Worm (Caenorhabditis elegans): Measurements from ENCODE around the gene ZK899.6.
A peak's percentile ranks its signal among the peaks of the same experiment; 100 is the strongest.

ZK899.6 gene

DNA sequence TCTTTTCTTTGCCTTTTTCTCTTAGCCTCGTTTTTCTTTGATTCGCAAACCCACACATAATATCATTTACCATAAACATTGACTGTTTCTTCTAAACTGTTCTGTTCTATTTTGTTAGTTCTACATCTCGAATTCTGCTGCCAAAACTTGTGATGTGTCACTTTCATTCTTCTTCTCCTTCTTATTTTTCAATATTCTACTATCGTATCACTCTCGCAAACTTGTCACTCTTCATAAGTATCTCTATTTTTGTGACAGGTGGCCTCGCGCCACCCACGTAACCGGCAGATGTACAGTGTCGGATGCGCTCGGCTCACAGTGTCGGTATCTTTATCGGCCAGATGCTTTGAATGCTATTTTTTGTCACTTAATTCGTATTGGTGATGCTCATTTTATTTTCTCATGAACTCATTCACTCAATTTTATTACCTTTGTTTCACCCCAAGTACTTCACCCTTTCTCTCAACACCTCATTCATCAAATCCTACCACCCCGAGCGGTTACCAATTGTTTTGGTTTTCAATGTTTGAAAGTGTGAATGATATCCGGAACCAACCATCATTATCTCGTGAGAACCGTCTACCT is 45.4 kb downstream of the ZK899.6 start:
- no peak for TF ChIP-seq elt-1 (tag; optimal IDR thresholded peaks at IDR 0.05)
- no peak for TF ChIP-seq R02D3.7 (tag; optimal IDR thresholded peaks at IDR 0.05)
- peak; percentile 38 for TF ChIP-seq blmp-1 (tag; optimal IDR thresholded peaks at IDR 0.05; ENCODE audit: insufficient read depth)
- peak; percentile 18 for TF ChIP-seq nhr-25 (tag; optimal IDR thresholded peaks at IDR 0.05)
- no peak for TF ChIP-seq nhr-12 (tag; optimal IDR thresholded peaks at IDR 0.05)

DNA sequence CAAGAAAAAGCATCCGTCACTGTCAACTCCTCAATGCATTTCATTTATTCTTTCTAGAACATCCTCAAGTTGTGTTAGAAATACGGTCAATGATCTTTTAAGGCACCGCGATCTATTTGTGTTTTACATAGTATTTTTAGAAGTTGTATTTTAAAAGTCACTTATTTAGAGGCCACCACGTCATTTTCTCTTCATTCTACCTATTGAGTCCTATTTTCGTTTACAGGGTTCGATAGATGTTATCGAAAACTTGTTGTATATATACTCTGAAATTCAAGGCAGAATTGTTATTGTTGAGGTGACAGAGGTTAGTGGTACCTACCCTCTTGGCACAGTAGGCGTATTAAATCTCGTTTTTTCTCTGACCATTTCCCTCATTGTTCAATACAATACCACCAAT is 46.4 kb downstream of the ZK899.6 start:
- no peak for TF ChIP-seq F13H6.1 (tag; optimal IDR thresholded peaks at IDR 0.05)
- no peak for TF ChIP-seq ztf-11 (tag; optimal IDR thresholded peaks at IDR 0.05)
- TF ChIP-seq sma-9 (GFP tag; optimal IDR thresholded peaks at IDR 0.05), result no peak
- no peak for TF ChIP-seq sma-9 (tag; optimal IDR thresholded peaks at IDR 0.05)
- TF ChIP-seq ceh-16 (tag; optimal IDR thresholded peaks at IDR 0.05), result no peak
- no peak for TF ChIP-seq C34F6.9 (tag; optimal IDR thresholded peaks at IDR 0.05)
- TF ChIP-seq lin-11 (tag; optimal IDR thresholded peaks at IDR 0.05), result no peak
- no peak for TF ChIP-seq nhr-129 (tag; optimal IDR thresholded peaks at IDR 0.05)
- TF ChIP-seq nhr-12 (tag; optimal IDR thresholded peaks at IDR 0.05), result no peak
- TF ChIP-seq zag-1 (tag; optimal IDR thresholded peaks at IDR 0.05), result no peak

DNA sequence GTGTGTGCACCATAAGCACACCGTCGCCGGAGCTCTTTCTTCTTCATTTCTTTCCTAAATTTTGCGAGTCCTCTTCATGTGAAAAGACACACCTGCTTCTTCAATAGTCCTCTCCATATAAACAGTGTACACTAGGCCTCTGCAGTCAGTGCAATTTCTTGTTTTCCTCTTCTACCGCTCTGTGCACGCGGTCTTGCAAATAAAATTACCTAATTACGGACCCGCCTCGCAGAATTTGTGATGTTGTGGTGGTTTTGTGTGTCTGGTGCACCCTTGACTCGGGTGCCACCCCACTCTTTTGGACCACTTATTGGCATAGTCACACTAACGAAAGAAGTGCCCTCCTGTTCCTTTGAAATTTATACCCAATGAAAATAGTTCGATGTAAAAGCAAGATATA is 46.8 kb downstream of the ZK899.6 start:
- TF ChIP-seq fos-1 (tag; optimal IDR thresholded peaks at IDR 0.05) (no peak), sma-3 (GFP tag; optimal IDR thresholded peaks at IDR 0.05) (no peak), nhr-10 (tag; optimal IDR thresholded peaks at IDR 0.05) (no peak), ztf-1 (GFP tag; conservative IDR thresholded peaks at IDR 0.05) (no peak), ZK546.5 (tag; optimal IDR thresholded peaks at IDR 0.05) (no peak), skn-1 (tag; optimal IDR thresholded peaks at IDR 0.05) (no peak), ztf-4 (tag; optimal IDR thresholded peaks at IDR 0.05) (no peak), zag-1 (tag; optimal IDR thresholded peaks at IDR 0.05) (no peak), mdl-1 (tag; optimal IDR thresholded peaks at IDR 0.05) (no peak), nhr-77 (tag; optimal IDR thresholded peaks at IDR 0.05) (no peak), blmp-1 (tag; optimal IDR thresholded peaks at IDR 0.05; ENCODE audit: insufficient read depth) (no peak), sma-9 (GFP tag; optimal IDR thresholded peaks at IDR 0.05) (no peak), sma-9 (tag; optimal IDR thresholded peaks at IDR 0.05) (no peak), alr-1 (tag; optimal IDR thresholded peaks at IDR 0.05) (no peak)

DNA sequence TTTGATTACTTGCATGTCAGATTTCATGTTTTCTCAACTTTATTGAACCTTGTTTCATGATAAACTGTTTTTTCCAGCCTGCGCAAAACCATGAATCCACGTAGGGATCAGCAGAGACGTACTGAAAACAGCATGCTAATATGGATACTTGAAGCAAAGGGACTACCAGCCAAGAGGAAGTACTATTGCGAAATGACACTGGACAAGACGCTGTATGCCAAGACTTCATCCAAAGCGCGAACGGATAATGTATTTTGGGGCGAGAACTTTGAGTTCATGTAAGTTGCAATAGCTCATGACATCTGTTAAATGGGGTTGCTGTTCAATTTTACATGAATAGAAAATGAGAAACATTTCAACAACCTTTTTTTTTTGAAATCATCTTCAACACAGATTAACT is 47.3 kb downstream of the ZK899.6 start:
- TF ChIP-seq ztf-11 (tag; optimal IDR thresholded peaks at IDR 0.05) (no peak), egl-27 (tag; optimal IDR thresholded peaks at IDR 0.05) (no peak), lsy-2 (tag; optimal IDR thresholded peaks at IDR 0.05) (no peak), unc-39 (tag; optimal IDR thresholded peaks at IDR 0.05) (no peak), sma-9 (GFP tag; optimal IDR thresholded peaks at IDR 0.05) (no peak), sma-9 (tag; optimal IDR thresholded peaks at IDR 0.05) (no peak), elt-3 (tag; optimal IDR thresholded peaks at IDR 0.05) (no peak), dmd-4 (tag; optimal IDR thresholded peaks at IDR 0.05) (no peak), sem-4 (tag; optimal IDR thresholded peaks at IDR 0.05) (no peak), ceh-16 (tag; optimal IDR thresholded peaks at IDR 0.05) (no peak), Y55F3AM.14 (GFP tag; optimal IDR thresholded peaks at IDR 0.05) (no peak), aly-2 (tag; optimal IDR thresholded peaks at IDR 0.05) (no peak), nhr-129 (tag; optimal IDR thresholded peaks at IDR 0.05) (no peak), mdl-1 (tag; optimal IDR thresholded peaks at IDR 0.05) (no peak), ama-1 (optimal IDR thresholded peaks at IDR 0.05) (no peak), ztf-1 (GFP tag; conservative IDR thresholded peaks at IDR 0.05) (no peak), ztf-4 (tag; optimal IDR thresholded peaks at IDR 0.05) (no peak)

DNA sequence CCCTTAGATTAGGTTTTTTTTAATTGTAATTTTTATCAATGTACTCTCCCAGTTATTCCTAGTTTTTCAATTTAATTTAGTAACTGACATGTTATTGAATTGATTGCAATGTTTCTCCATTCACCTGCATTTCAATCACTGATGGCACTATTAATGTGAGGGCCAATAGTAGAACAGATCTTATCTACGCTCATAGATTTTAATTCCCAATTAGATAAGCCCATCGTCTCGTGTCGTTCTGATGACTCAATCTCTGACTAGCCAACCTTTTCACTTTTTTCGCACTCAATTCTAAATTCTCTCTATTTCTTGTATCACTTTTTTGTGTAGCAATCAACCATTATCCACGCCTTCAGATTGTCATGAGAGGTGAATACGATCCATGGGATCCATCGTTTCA is 49.3 kb downstream of the ZK899.6 start:
- TF ChIP-seq Y55F3AM.14 (GFP tag; optimal IDR thresholded peaks at IDR 0.05) (no peak), lsy-2 (tag; optimal IDR thresholded peaks at IDR 0.05) (no peak), dmd-4 (tag; optimal IDR thresholded peaks at IDR 0.05) (no peak), ztf-11 (tag; optimal IDR thresholded peaks at IDR 0.05) (no peak), elt-1 (tag; optimal IDR thresholded peaks at IDR 0.05) (no peak), ceh-16 (tag; optimal IDR thresholded peaks at IDR 0.05) (peak; percentile 53), ama-1 (optimal IDR thresholded peaks at IDR 0.05) (no peak)

Data from whole organism, L2 larva.